Worm (Caenorhabditis elegans) whole organism, late embryonic: ENCODE measurements around the gene nlp-64.
"Not testable (repeated sequence)": the region's sequence is repeated elsewhere in the genome, so short reads cannot be mapped to it uniquely, and the experiment has no call there.

Experiments
- K02D7.2 ChIP-seq: sonication (generic microtip); optimal IDR thresholded peaks from 2 replicates; lab custom pipeline; 2017; ENCODE audit warnings: mild to moderate bottlenecking, missing genetic modification characterization, missing compliant biosample characterization
- Y22D7AL.16 ChIP-seq: sonication (generic microtip); optimal IDR thresholded peaks from 2 replicates; lab custom pipeline; 2016; ENCODE audit warnings: missing genetic modification characterization, missing compliant biosample characterization
- ahr-1 ChIP-seq: sonication (generic microtip); optimal IDR thresholded peaks from 2 replicates; lab custom pipeline; 2016; ENCODE audit warnings: missing genetic modification characterization, missing compliant biosample characterization
- ceh-14 ChIP-seq: sonication (generic microtip); optimal IDR thresholded peaks from 2 replicates; lab custom pipeline; 2016; ENCODE audit warnings: missing genotype, missing genetic modification characterization, missing compliant biosample characterization
- ceh-48 ChIP-seq: sonication (generic microtip); optimal IDR thresholded peaks from 2 replicates; lab custom pipeline; 2016; ENCODE audit warnings: missing genetic modification characterization, inconsistent platforms, missing compliant biosample characterization
- ceh-6 ChIP-seq: fragments of 200-800 bp; sonication (Bioruptor generic); optimal IDR thresholded peaks from 2 replicates; lab custom pipeline; 2018; ENCODE audit warnings: mild to moderate bottlenecking, missing genetic modification characterization, missing compliant biosample characterization
- dve-1 ChIP-seq: sonication (generic microtip); optimal IDR thresholded peaks from 2 replicates; lab custom pipeline; 2017; ENCODE audit warnings: antibody characterized with exemption, mild to moderate bottlenecking, missing genetic modification characterization, missing compliant biosample characterization
- nfya-1 ChIP-seq: sonication (generic microtip); optimal IDR thresholded peaks from 2 replicates; lab custom pipeline; 2017; ENCODE audit warnings: missing genetic modification characterization, mild to moderate bottlenecking, missing compliant biosample characterization, antibody characterized with exemption, moderate library complexity
- nhr-11 ChIP-seq: fragments of 150-350 bp; optimal IDR thresholded peaks from 2 replicates; lab custom pipeline; 2014; ENCODE audit warnings: missing biosample characterization, missing genetic modification characterization
- npax-4 ChIP-seq: sonication (generic microtip); optimal IDR thresholded peaks from 2 replicates; lab custom pipeline; 2016; ENCODE audit warnings: missing genetic modification characterization, missing compliant biosample characterization
- pag-3 ChIP-seq: sonication (generic microtip); optimal IDR thresholded peaks from 2 replicates; lab custom pipeline; 2016; ENCODE audit warnings: missing compliant biosample characterization, missing genetic modification characterization, borderline replicate concordance
- pha-2 ChIP-seq: sonication (generic microtip); optimal IDR thresholded peaks from 2 replicates; lab custom pipeline; 2017; ENCODE audit warnings: mild to moderate bottlenecking, missing genetic modification characterization, missing compliant biosample characterization
- pha-4 ChIP-seq: fragments of 150-350 bp; optimal IDR thresholded peaks from 2 replicates; lab custom pipeline; 2018; ENCODE audit warnings: missing biosample characterization, missing genetic modification reagents, missing genetic modification characterization
- pros-1 ChIP-seq: fragments of 150-350 bp; optimal IDR thresholded peaks from 2 replicates; lab custom pipeline; 2014; ENCODE audit warnings: missing biosample characterization, missing genetic modification reagents, missing genetic modification characterization
- sox-4 ChIP-seq: sonication (generic microtip); optimal IDR thresholded peaks from 2 replicates; lab custom pipeline; 2017; ENCODE audit warnings: mild to moderate bottlenecking, missing genetic modification characterization, inconsistent platforms, missing compliant biosample characterization
- unc-3 ChIP-seq, 2 experiments: fragments of 200-800 bp in 1 of 2; sonication (Bioruptor generic) in 1 of 2; sonication (generic microtip) in 1 of 2; conservative IDR thresholded peaks in 1 of 2; optimal IDR thresholded peaks in 1 of 2; 2 replicates each; pipeline versions ENCODE4 v1.3.6 to Lab custom; 2016 to 2022; ENCODE audit warnings: missing compliant biosample characterization in 2 of 2, missing genetic modification characterization in 2 of 2, missing genetic modification reagents in 1 of 2

The nlp-64 gene

DNA sequence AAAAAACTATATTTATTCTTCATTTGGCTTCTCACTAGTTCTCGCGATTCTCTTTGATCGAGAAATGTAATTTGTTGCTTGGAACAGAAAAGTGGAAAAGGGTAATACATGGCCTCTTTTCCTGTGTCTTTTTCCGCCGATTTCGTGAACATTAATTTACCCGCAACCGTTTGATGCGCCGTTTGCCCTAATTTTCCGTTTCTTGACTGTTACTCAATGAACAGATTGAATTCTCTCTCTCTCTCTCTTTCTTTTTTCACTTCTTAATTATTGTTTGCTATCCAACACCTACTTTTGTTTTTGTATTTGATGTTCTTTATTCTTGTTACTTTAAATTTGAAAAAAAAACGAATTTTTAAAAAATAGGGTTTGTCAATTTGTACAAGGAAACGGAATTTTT lies 15.4 kb downstream of the nlp-64 start:
- TF ChIP-seq nfya-1 (tag; lab: Kevin White, UChicago) (no peak), pha-4 (tag; lab: Kevin White, UChicago) (no peak), unc-3 (GFP tag; conservative IDR thresholded peaks at IDR 0.05; lab: Robert Waterston, UW) (no peak), unc-3 (tag; optimal IDR thresholded peaks at IDR 0.05; lab: Kevin White, UChicago) (no peak), pha-2 (tag; lab: Kevin White, UChicago) (no peak), nhr-11 (tag; lab: Kevin White, UChicago) (no peak), sox-4 (tag; lab: Kevin White, UChicago) (no peak), dve-1 (tag; lab: Kevin White, UChicago) (no peak), ceh-14 (tag; lab: Kevin White, UChicago) (no peak), pag-3 (tag; lab: Kevin White, UChicago) (no peak)
- TF ChIP-seq, all 69 proteins: peak for 0

DNA sequence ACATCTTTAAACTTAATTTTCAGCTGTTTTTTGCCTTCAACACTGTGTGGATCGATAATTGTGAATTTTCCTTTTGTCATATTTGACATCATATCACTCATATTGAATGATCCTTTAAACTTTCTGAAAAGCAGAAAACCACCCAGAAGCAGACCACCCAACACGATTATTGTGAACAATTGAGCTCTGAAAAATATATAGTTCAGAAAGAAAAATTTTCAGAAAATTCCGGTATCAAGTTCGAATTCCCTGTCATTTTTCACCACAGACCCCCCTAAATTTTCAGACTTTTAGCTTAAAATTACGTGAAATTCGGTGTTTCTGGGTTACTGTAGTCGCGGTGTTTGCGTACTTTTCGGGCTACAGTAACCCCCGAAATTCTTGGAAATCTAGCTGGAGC lies 25.0 kb downstream of the nlp-64 start, which contains the start of gene Y47C4A.1:
Gene Y47C4A.1, minus strand, starts transcription at position 101 of the 400 bp plus-strand sequence.
- not testable (repeated sequence) for TF ChIP-seq Y22D7AL.16 (tag; lab: Kevin White, UChicago); pha-2 (tag; lab: Kevin White, UChicago); ceh-6 (GFP tag; lab: Kevin White, UChicago)

DNA sequence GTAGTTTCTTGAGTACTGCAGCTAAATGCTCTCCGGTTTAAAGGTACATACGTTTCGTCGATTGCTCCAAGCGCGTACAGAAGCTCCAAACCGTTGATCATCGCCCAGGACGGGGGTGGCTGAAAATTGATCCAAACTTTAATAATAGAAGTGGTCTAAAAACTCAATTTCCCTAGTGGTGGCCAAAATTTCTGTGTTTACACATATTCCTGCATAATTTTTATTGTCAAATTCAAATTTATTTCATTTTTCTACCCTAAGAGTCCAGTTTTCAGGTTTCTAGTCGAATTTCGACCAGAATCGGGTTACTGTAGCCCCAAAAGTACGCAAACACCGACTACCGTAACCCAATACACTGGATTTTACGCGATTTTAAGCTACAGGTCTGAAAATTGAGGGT lies 37.2 kb downstream of the nlp-64 start, which contains the start of gene Y108F1.5:
Gene Y108F1.5, minus strand, starts transcription at position 101 of the 400 bp plus-strand sequence.
- TF ChIP-seq pros-1, ahr-1, npax-4 (tag; lab: Kevin White, UChicago): not testable (repeated sequence)

DNA sequence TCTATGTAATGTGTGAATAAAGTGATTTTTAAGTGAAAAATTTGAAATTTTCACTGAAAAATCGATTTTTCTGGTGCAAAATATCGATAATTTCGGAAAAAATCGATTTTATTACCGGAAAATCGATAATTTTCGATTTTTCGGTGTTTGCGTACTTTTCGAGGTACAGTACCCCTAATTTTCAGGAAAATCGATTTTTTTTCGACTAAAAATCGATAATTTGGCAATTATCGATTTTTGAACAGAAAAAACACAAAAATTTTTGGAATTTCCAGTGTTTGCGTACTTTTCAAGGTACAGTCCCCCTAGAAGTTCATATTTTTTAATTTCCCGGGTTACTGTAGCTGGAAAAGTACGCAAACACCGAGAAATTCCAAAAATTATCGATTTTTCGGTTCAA lies 39.6 kb downstream of the nlp-64 start:
- TF ChIP-seq ceh-48 (peak; percentile 26), K02D7.2 (no peak)
